Worm (Caenorhabditis elegans) whole organism, mixed stage, embryonic: ENCODE results near the gene C16A3.5.

Experiments used
- lsy-2 ChIP-seq: fragments of 150-350 bp; optimal IDR thresholded peaks from 2 replicates; lab custom pipeline; 2014; ENCODE audit warnings: missing biosample characterization, missing genetic modification characterization
- snpc-4 ChIP-seq: fragments of 150-350 bp; optimal IDR thresholded peaks from 2 replicates; lab custom pipeline; 2014; ENCODE audit warnings: missing biosample characterization, missing genetic modification characterization

DNA sequence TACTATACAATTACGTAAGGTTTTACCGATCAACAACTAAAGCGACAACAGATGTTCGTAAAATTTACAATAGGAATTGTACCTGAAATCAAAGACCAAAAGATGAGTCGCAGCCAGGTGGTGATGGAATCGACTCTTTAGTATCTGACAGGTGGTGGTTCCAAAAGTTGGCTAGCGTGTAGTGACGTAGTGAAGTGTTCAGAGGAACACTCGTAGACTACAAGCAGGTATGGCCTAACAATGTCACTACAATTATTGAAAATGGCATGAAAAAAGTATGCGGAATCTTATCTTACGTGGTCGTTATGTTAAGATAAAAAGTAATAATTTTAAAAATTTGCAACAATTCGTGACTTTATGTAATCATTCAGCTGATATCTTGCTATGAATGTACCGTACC lies 40.9 kb downstream of the C16A3.5 start:
- TF ChIP-seq snpc-4 (tag; lab: Kevin White, UChicago), result no peak
- TF ChIP-seq lsy-2 (tag; lab: Kevin White, UChicago), result no peak
